Fruit fly (Drosophila melanogaster) whole organism, embryonic: Measurements from ENCODE around the gene mxc.
A peak's percentile ranks its signal among the peaks of the same experiment; 100 is the strongest.

Source experiments
- Aef1 ChIP-seq: fragments of 200-800 bp; sonication (Bioruptor generic); IDR thresholded peaks from 3 replicates; pipeline ENCODE4 v1.3.6; 2022; ENCODE audit warnings: missing biosample characterization, missing genetic modification characterization
- Atf3 ChIP-seq: fragments of 200-800 bp; sonication (Bioruptor generic); optimal IDR thresholded peaks from 3 replicates; lab custom pipeline; 2016; ENCODE audit warnings: missing biosample characterization, missing genetic modification characterization
- CG10959 ChIP-seq: fragments of 200-800 bp; sonication (Bioruptor generic); IDR thresholded peaks from 2 replicates; pipeline ENCODE4 v1.3.6; 2022; ENCODE audit warnings: missing biosample characterization, missing genetic modification characterization
- CG12391 ChIP-seq: fragments of 200-800 bp; sonication (Bioruptor generic); optimal IDR thresholded peaks from 3 replicates; lab custom pipeline; 2018; ENCODE audit warnings: missing biosample characterization, mild to moderate bottlenecking, missing genetic modification characterization, moderate library complexity
- CG14441 ChIP-seq: fragments of 200-800 bp; sonication (Bioruptor generic); IDR thresholded peaks from 2 replicates; pipeline ENCODE4 v1.3.6; 2022; ENCODE audit warnings: missing biosample characterization, missing genetic modification characterization
- CG14710 ChIP-seq: fragments of 200-800 bp; sonication (Bioruptor generic); optimal IDR thresholded peaks from 3 replicates; lab custom pipeline; 2019; ENCODE audit warnings: missing biosample characterization, mild to moderate bottlenecking, missing genetic modification characterization, moderate library complexity
- CG1529 ChIP-seq: fragments of 200-800 bp; sonication (Bioruptor generic); optimal IDR thresholded peaks from 3 replicates; lab custom pipeline; 2018; ENCODE audit warnings: missing biosample characterization, missing genetic modification characterization
- CG15514 ChIP-seq: fragments of 200-800 bp; sonication (Bioruptor generic); optimal IDR thresholded peaks from 3 replicates; lab custom pipeline; 2017; ENCODE audit warnings: missing biosample characterization, missing genetic modification characterization, mild to moderate bottlenecking, moderate library complexity, missing genetic modification reagents
- CG3847 ChIP-seq: fragments of 200-800 bp; sonication (Bioruptor generic); IDR thresholded peaks from 2 replicates; pipeline ENCODE4 v1.3.6; 2022; ENCODE audit warnings: missing biosample characterization, missing genetic modification characterization
- CG42726 ChIP-seq: fragments of 200-800 bp; sonication (Bioruptor generic); IDR thresholded peaks from 2 replicates; pipeline ENCODE4 v1.3.6; 2022; ENCODE audit warnings: missing biosample characterization, missing genetic modification characterization; ENCODE audit not compliant: partially characterized antibody
- CG43689 ChIP-seq: fragments of 200-800 bp; sonication (Bioruptor generic); IDR thresholded peaks from 2 replicates; pipeline ENCODE4 v1.3.6; 2022; ENCODE audit warnings: missing biosample characterization, missing genetic modification characterization
- CG4707 ChIP-seq: fragments of 200-800 bp; sonication (Bioruptor generic); optimal IDR thresholded peaks from 2 replicates; lab custom pipeline; 2018; ENCODE audit warnings: missing biosample characterization, mild to moderate bottlenecking, missing genetic modification characterization, moderate library complexity
- CG6791 ChIP-seq: fragments of 200-800 bp; sonication (Bioruptor generic); IDR thresholded peaks from 3 replicates; pipeline ENCODE4 v1.3.6; 2022; ENCODE audit warnings: missing biosample characterization, missing genetic modification characterization; ENCODE audit not compliant: partially characterized antibody
- CG7963 ChIP-seq: fragments of 200-800 bp; sonication (Bioruptor generic); IDR thresholded peaks from 3 replicates; pipeline ENCODE4 v1.3.6; 2022; ENCODE audit warnings: missing biosample characterization, missing genetic modification characterization; ENCODE audit not compliant: partially characterized antibody
- CG9797 ChIP-seq: fragments of 200-800 bp; sonication (Bioruptor generic); optimal IDR thresholded peaks from 3 replicates; lab custom pipeline; 2018; ENCODE audit warnings: missing biosample characterization, mild to moderate bottlenecking, missing genetic modification characterization
- CG9817 ChIP-seq: fragments of 200-800 bp; sonication (Bioruptor generic); optimal IDR thresholded peaks from 2 replicates; lab custom pipeline; 2018; ENCODE audit warnings: missing biosample characterization, mild to moderate bottlenecking, missing genetic modification characterization, moderate library complexity
- CG9932 ChIP-seq: fragments of 200-800 bp; sonication (Bioruptor generic); IDR thresholded peaks from 2 replicates; pipeline ENCODE4 v1.3.6; 2022; ENCODE audit warnings: missing biosample characterization, missing genetic modification characterization
- Doc2 ChIP-seq: fragments of 200-800 bp; sonication (Bioruptor generic); IDR thresholded peaks from 2 replicates; pipeline ENCODE4 v1.3.6; 2022; ENCODE audit warnings: missing biosample characterization, missing genetic modification characterization
- ERR ChIP-seq: fragments of 200-800 bp; sonication (Bioruptor generic); optimal IDR thresholded peaks from 2 replicates; lab custom pipeline; 2016; ENCODE audit warnings: missing biosample characterization, missing genetic modification characterization
- Elba2 ChIP-seq: fragments of 200-800 bp; sonication (Bioruptor generic); optimal IDR thresholded peaks from 3 replicates; lab custom pipeline; 2016; ENCODE audit warnings: missing biosample characterization, missing genetic modification characterization
- Gug ChIP-seq: fragments of 200-800 bp; sonication (Bioruptor generic); IDR thresholded peaks from 4 replicates; pipeline ENCODE4 v1.3.6; 2022; ENCODE audit warnings: missing biosample characterization, missing genetic modification characterization
- HLH54F ChIP-seq: fragments of 200-800 bp; sonication (Bioruptor generic); optimal IDR thresholded peaks from 3 replicates; lab custom pipeline; 2016; ENCODE audit warnings: missing biosample characterization, missing genetic modification characterization
- Hmx ChIP-seq: fragments of 200-800 bp; sonication (Bioruptor generic); optimal IDR thresholded peaks from 2 replicates; lab custom pipeline; 2016; ENCODE audit warnings: missing biosample characterization, missing genetic modification characterization
- Med ChIP-seq: fragments of 200-800 bp; sonication (Bioruptor generic); peaks from one replicate; lab custom pipeline; 2016; ENCODE audit warnings: missing biosample characterization, missing genetic modification characterization, mild to moderate bottlenecking, inconsistent platforms, moderate library complexity
- Mrtf ChIP-seq: fragments of 200-800 bp; sonication (Bioruptor generic); IDR thresholded peaks from 3 replicates; pipeline ENCODE4 v1.3.6; 2022; ENCODE audit warnings: missing biosample characterization, missing genetic modification characterization
- Scr ChIP-seq: fragments of 200-800 bp; sonication (Bioruptor generic); IDR thresholded peaks from 2 replicates; pipeline ENCODE4 v1.3.6; 2022; ENCODE audit warnings: missing biosample characterization, missing genetic modification characterization; ENCODE audit not compliant: partially characterized antibody
- Side ChIP-seq: fragments of 200-800 bp; sonication (Bioruptor generic); optimal IDR thresholded peaks from 2 replicates; lab custom pipeline; 2016; ENCODE audit warnings: missing biosample characterization, missing genetic modification characterization
- Sin3A ChIP-seq: fragments of >200 bp; optimal IDR thresholded peaks from 2 replicates; lab custom pipeline; 2018
- Xbp1 ChIP-seq: fragments of 200-800 bp; sonication (Bioruptor generic); optimal IDR thresholded peaks from 3 replicates; lab custom pipeline; 2016; ENCODE audit warnings: missing biosample characterization, mild to moderate bottlenecking, missing genetic modification characterization
- ato ChIP-seq: fragments of 200-800 bp; sonication (Bioruptor generic); IDR thresholded peaks from 2 replicates; pipeline ENCODE4 v1.3.6; 2022; ENCODE audit warnings: missing biosample characterization, missing genetic modification characterization; ENCODE audit not compliant: partially characterized antibody
- br ChIP-seq: fragments of >200 bp; optimal IDR thresholded peaks from 2 replicates; lab custom pipeline; 2017
- cad ChIP-seq: fragments of >200 bp; optimal IDR thresholded peaks from 2 replicates; lab custom pipeline; 2017; ENCODE audit warnings: missing biosample characterization, missing genetic modification characterization
- danr ChIP-seq: fragments of 200-800 bp; sonication (Bioruptor generic); IDR thresholded peaks from 2 replicates; pipeline ENCODE4 v1.3.6; 2022; ENCODE audit warnings: missing biosample characterization, missing genetic modification characterization
- en ChIP-seq: fragments of 200-800 bp; sonication (Bioruptor generic); optimal IDR thresholded peaks from 2 replicates; lab custom pipeline; 2016; ENCODE audit warnings: missing biosample characterization, missing genetic modification characterization
- eve ChIP-seq, 2 experiments: fragments of >200 bp; optimal IDR thresholded peaks; 2 replicates each; lab custom pipeline; 2017; ENCODE audit warnings: missing biosample characterization in 2 of 2, missing genetic modification characterization in 2 of 2
- ewg ChIP-seq: fragments of 200-800 bp; sonication (Bioruptor generic); optimal IDR thresholded peaks from 3 replicates; lab custom pipeline; 2017; ENCODE audit warnings: mild to moderate bottlenecking, missing biosample characterization, missing genetic modification reagents, missing genetic modification characterization
- exex ChIP-seq: fragments of 200-800 bp; sonication (Bioruptor generic); optimal IDR thresholded peaks from 4 replicates; lab custom pipeline; 2018; ENCODE audit warnings: missing biosample characterization, mild to moderate bottlenecking, missing genetic modification characterization, moderate library complexity
- fd102C ChIP-seq: fragments of 200-800 bp; sonication (Bioruptor generic); optimal IDR thresholded peaks from 2 replicates; lab custom pipeline; 2018; ENCODE audit warnings: missing biosample characterization, mild to moderate bottlenecking, missing genetic modification characterization, moderate library complexity
- gro ChIP-seq: fragments of 200-800 bp; sonication (Bioruptor generic); optimal IDR thresholded peaks from 2 replicates; lab custom pipeline; 2016; ENCODE audit warnings: missing biosample characterization, missing genetic modification characterization
- inv ChIP-seq: fragments of 200-800 bp; sonication (Bioruptor generic); IDR thresholded peaks from 2 replicates; pipeline ENCODE4 v1.3.6; 2022; ENCODE audit warnings: missing biosample characterization, missing genetic modification characterization; ENCODE audit not compliant: partially characterized antibody
- nerfin-2 ChIP-seq: fragments of 200-800 bp; sonication (Bioruptor generic); IDR thresholded peaks from 2 replicates; pipeline ENCODE4 v1.3.6; 2022; ENCODE audit warnings: missing biosample characterization, missing genetic modification characterization; ENCODE audit not compliant: partially characterized antibody
- ro ChIP-seq: fragments of 200-800 bp; sonication (Bioruptor generic); IDR thresholded peaks from 2 replicates; pipeline ENCODE4 v1.3.6; 2022; ENCODE audit warnings: missing biosample characterization, missing genetic modification characterization
- sens ChIP-seq: fragments of 200-800 bp; sonication (Bioruptor generic); peaks from one replicate; lab custom pipeline; 2016; ENCODE audit warnings: missing biosample characterization, missing genetic modification characterization
- seq ChIP-seq: fragments of 200-800 bp; sonication (Bioruptor generic); IDR thresholded peaks from 2 replicates; pipeline ENCODE4 v1.3.6; 2022; ENCODE audit warnings: missing biosample characterization, missing genetic modification characterization
- sim ChIP-seq: fragments of 200-800 bp; sonication (Bioruptor generic); IDR thresholded peaks from 2 replicates; pipeline ENCODE4 v1.3.6; 2022; ENCODE audit warnings: missing biosample characterization, missing genetic modification characterization
- sna ChIP-seq: fragments of 200-800 bp; sonication (Bioruptor generic); IDR thresholded peaks from 2 replicates; pipeline ENCODE4 v1.3.6; 2022; ENCODE audit warnings: missing biosample characterization, missing genetic modification characterization; ENCODE audit not compliant: partially characterized antibody
- tgo ChIP-seq: fragments of 200-800 bp; sonication (Bioruptor generic); IDR thresholded peaks from 3 replicates; pipeline ENCODE4 v1.3.6; 2022; ENCODE audit warnings: missing biosample characterization, missing genetic modification characterization
- tna ChIP-seq: fragments of 200-800 bp; sonication (Bioruptor generic); IDR thresholded peaks from 2 replicates; pipeline ENCODE4 v1.3.6; 2022; ENCODE audit warnings: missing biosample characterization, missing genetic modification characterization; ENCODE audit not compliant: partially characterized antibody
- tx ChIP-seq: fragments of 200-800 bp; sonication (Bioruptor generic); optimal IDR thresholded peaks from 2 replicates; lab custom pipeline; 2016; ENCODE audit warnings: missing biosample characterization, missing genetic modification characterization
- z ChIP-seq: fragments of 200-800 bp; sonication (Bioruptor generic); IDR thresholded peaks from 3 replicates; pipeline ENCODE4 v1.3.6; 2022; ENCODE audit warnings: missing biosample characterization, missing genetic modification characterization
- zfh1 ChIP-seq: fragments of 200-800 bp; sonication (Bioruptor generic); IDR thresholded peaks from 3 replicates; pipeline ENCODE4 v1.3.6; 2022; ENCODE audit warnings: missing biosample characterization, missing genetic modification characterization

mxc gene

dm6 chrX:9255964-9256520 lies 12.8 kb upstream of the mxc start, which contains the start of gene ric8a (continued):
- no peak for TF ChIP-seq CG4707 (GFP tag; lab: Kevin White, UChicago)
- TF ChIP-seq Med = peak; percentile 48
- peak; percentile 76 for TF ChIP-seq inv (GFP tag; lab: Robert Waterston, UW)
- TF ChIP-seq sna (GFP tag; lab: Robert Waterston, UW) = peak; percentile 72; the same call in 1 of the 2 replicates
- TF ChIP-seq Gug (GFP tag; lab: Robert Waterston, UW) = peak; percentile 12; the same call in 1 of the 4 replicates
- TF ChIP-seq CG9932 = peak; percentile 59
- peak; percentile 13 for TF ChIP-seq CG9817 (tag; lab: Kevin White, UChicago)
- peak; percentile 86 for TF ChIP-seq CG42726 (GFP tag; lab: Robert Waterston, UW)
- no peak for TF ChIP-seq CG43689 (GFP tag; lab: Robert Waterston, UW)
- TF ChIP-seq HLH54F (GFP tag; lab: Kevin White, UChicago) = no peak
- TF ChIP-seq sens (GFP tag; lab: Kevin White, UChicago) = peak; percentile 83
- peak; percentile 8 for TF ChIP-seq Sin3A (lab: Kevin White, UChicago)
- no peak for TF ChIP-seq eve (GFP tag; optimal IDR thresholded peaks at IDR 0.05; lab: Kevin White, UChicago)
- TF ChIP-seq Hmx (GFP tag; lab: Kevin White, UChicago) = no peak
- peak; percentile 67 for TF ChIP-seq CG14710 (tag; lab: Kevin White, UChicago)
- no peak for TF ChIP-seq Doc2 (GFP tag; lab: Robert Waterston, UW)
- no peak for TF ChIP-seq sim (GFP tag; lab: Robert Waterston, UW)
- no peak for TF ChIP-seq ewg
- TF ChIP-seq CG1529 (GFP tag; lab: Kevin White, UChicago) = no peak
- TF ChIP-seq Xbp1 = peak; percentile 7
- no peak for TF ChIP-seq cad (GFP tag; lab: Kevin White, UChicago)
- peak; percentile 68 for TF ChIP-seq ato (GFP tag; lab: Robert Waterston, UW)
- TF ChIP-seq nerfin-2 = peak; percentile 52; the same call in 1 of the 2 replicates
- TF ChIP-seq br (lab: Kevin White, UChicago) = no peak
- no peak for TF ChIP-seq tgo
- peak; percentile 81 for TF ChIP-seq Scr
- no peak for TF ChIP-seq Side
- TF ChIP-seq Elba2 (GFP tag; lab: Kevin White, UChicago) = peak; percentile 36
- TF ChIP-seq CG12391 (tag; lab: Kevin White, UChicago) = peak; percentile 12
- TF ChIP-seq CG10959 = no peak
- peak; percentile 51; the same call in 1 of the 3 replicates for TF ChIP-seq CG7963
- peak; percentile 37 for TF ChIP-seq CG15514 (GFP tag; lab: Kevin White, UChicago)
- peak; percentile 75 for TF ChIP-seq CG3847 (GFP tag; lab: Robert Waterston, UW)
- TF ChIP-seq CG14441 = no peak
- no peak for TF ChIP-seq en
- TF ChIP-seq CG9797 = peak; percentile 70
- TF ChIP-seq ERR = no peak
- TF ChIP-seq Atf3 (GFP tag; lab: Kevin White, UChicago) = no peak
- TF ChIP-seq fd102C (GFP tag; lab: Kevin White, UChicago) = no peak
- peak; percentile 86 for TF ChIP-seq CG6791 (GFP tag; lab: Robert Waterston, UW)
- no peak for TF ChIP-seq ro (GFP tag; lab: Robert Waterston, UW)
- TF ChIP-seq danr (GFP tag; lab: Robert Waterston, UW) = no peak
- no peak for TF ChIP-seq gro
- no peak for TF ChIP-seq tx
- TF ChIP-seq z (GFP tag; lab: Robert Waterston, UW) = no peak
- 0 out of 3 replicates have a peak, but pooled peaks have one; percentile 21 for TF ChIP-seq zfh1
- no peak for TF ChIP-seq exex (tag; lab: Kevin White, UChicago)
- 0 out of 3 replicates have a peak, but pooled peaks have one; percentile 17 for TF ChIP-seq Aef1
- no peak for TF ChIP-seq seq (GFP tag; lab: Robert Waterston, UW)
- no peak for TF ChIP-seq Mrtf (GFP tag; lab: Robert Waterston, UW)
- TF ChIP-seq tna (GFP tag; lab: Robert Waterston, UW) = peak; percentile 54
